Fruit fly (Drosophila melanogaster): ENCODE measurements around the gene CG11841.

Gene CG11841

dm6 chr3R:29038960-29039581, 11.8 kb upstream of the CG11841 start, which contains the start of the genes Slu7 and Pkc98E (continued):
- TF ChIP-seq peb (GFP tag; IDR thresholded peaks at IDR 0.05) (no peak), CG34376 (GFP tag; optimal IDR thresholded peaks at IDR 0.05) (peak; percentile 68), CG9797 (GFP tag; optimal IDR thresholded peaks at IDR 0.05) (peak; percentile 13), tll (GFP tag; optimal IDR thresholded peaks at IDR 0.05) (no peak), Chrac-16 (GFP tag; optimal IDR thresholded peaks at IDR 0.05) (peak; percentile 43), CG2199 (GFP tag; IDR thresholded peaks at IDR 0.05) (0 out of 3 replicates have a peak, but pooled peaks have one; percentile 52), Pdp1 (GFP tag; optimal IDR thresholded peaks at IDR 0.05) (peak; percentile 57 to 60), Hmx (GFP tag; optimal IDR thresholded peaks at IDR 0.05) (no peak), cwo (GFP tag; optimal IDR thresholded peaks at IDR 0.05) (no peak), sd (tag; optimal IDR thresholded peaks at IDR 0.05) (peak; percentile 53), Nf-YB (GFP tag; optimal IDR thresholded peaks at IDR 0.05) (no peak), Dfd (GFP tag; optimal IDR thresholded peaks at IDR 0.05) (no peak), jumu (GFP tag; optimal IDR thresholded peaks at IDR 0.05) (peak; percentile 46), CG3847 (GFP tag; IDR thresholded peaks at IDR 0.05) (peak; percentile 92), esg (GFP tag; conservative IDR thresholded peaks at IDR 0.05) (no peak), schlank (tag; optimal IDR thresholded peaks at IDR 0.05) (peak; percentile 10), Nf-YA (GFP tag; IDR thresholded peaks at IDR 0.05) (no peak), zfh1 (GFP tag; IDR thresholded peaks at IDR 0.05) (peak; percentile 73), repo (GFP tag; optimal IDR thresholded peaks at IDR 0.05) (peak; percentile 37), ems (GFP tag; optimal IDR thresholded peaks at IDR 0.05) (peak; percentile 49), cato (GFP tag; optimal IDR thresholded peaks at IDR 0.05; ENCODE audit: borderline replicate concordance) (no peak), Xbp1 (GFP tag; optimal IDR thresholded peaks at IDR 0.05) (peak; percentile 66), lov (optimal IDR thresholded peaks at IDR 0.05) (no peak), lov (GFP tag; IDR thresholded peaks at IDR 0.05) (0 out of 3 replicates have a peak, but pooled peaks have one; percentile 59), lola (GFP tag; optimal IDR thresholded peaks at IDR 0.05) (peak in 1 of 3 experiments; percentile 68), CG17568 (GFP tag; optimal IDR thresholded peaks at IDR 0.05) (no peak), CG17912 (GFP tag; optimal IDR thresholded peaks at IDR 0.05) (peak; percentile 19), Sox102F (GFP tag; optimal IDR thresholded peaks at IDR 0.05) (peak; percentile 19), Atf-2 (GFP tag; optimal IDR thresholded peaks at IDR 0.05) (no peak), Mrtf (GFP tag; IDR thresholded peaks at IDR 0.05) (0 out of 3 replicates have a peak, but pooled peaks have one; percentile 55), CG14050 (GFP tag; IDR thresholded peaks at IDR 0.05) (peak; percentile 25; the same call in 1 of the 3 replicates), sisA (GFP tag; IDR thresholded peaks at IDR 0.05) (peak; percentile 60), CG7928 (GFP tag; optimal IDR thresholded peaks at IDR 0.05) (no peak), unpg (GFP tag; optimal IDR thresholded peaks at IDR 0.05) (peak; percentile 33), CG4282 (GFP tag; optimal IDR thresholded peaks at IDR 0.05) (peak; percentile 53), CG32772 (GFP tag; IDR thresholded peaks at IDR 0.05) (0 out of 2 replicates have a peak, but pooled peaks have one; percentile 11), hb (GFP tag; IDR thresholded peaks at IDR 0.05; ENCODE audit: partially characterized antibody) (peak; percentile 88), Camta (GFP tag; optimal IDR thresholded peaks at IDR 0.05) (peak; percentile 39), Mes4 (GFP tag; optimal IDR thresholded peaks at IDR 0.05) (peak; percentile 64), gcm2 (GFP tag; optimal IDR thresholded peaks at IDR 0.05) (no peak), CG11456 (GFP tag; IDR thresholded peaks at IDR 0.05) (peak; percentile 74), Oaz (GFP tag; IDR thresholded peaks at IDR 0.05) (no peak), Fer3 (tag; optimal IDR thresholded peaks at IDR 0.05) (peak; percentile 51), amos (GFP tag; IDR thresholded peaks at IDR 0.05; ENCODE audit: partially characterized antibody) (peak; percentile 94), CG6854 (GFP tag; optimal IDR thresholded peaks at IDR 0.05) (no peak), CG2678 (tag; optimal IDR thresholded peaks at IDR 0.05) (peak; percentile 39), sqz (GFP tag; optimal IDR thresholded peaks at IDR 0.05) (no peak), otp (GFP tag; IDR thresholded peaks at IDR 0.05) (0 out of 3 replicates have a peak, but pooled peaks have one; percentile 17), da (GFP tag; optimal IDR thresholded peaks at IDR 0.05) (peak; percentile 70)
